Fruit fly (Drosophila melanogaster): ENCODE data around the gene Abl.

The Abl gene

DNA sequence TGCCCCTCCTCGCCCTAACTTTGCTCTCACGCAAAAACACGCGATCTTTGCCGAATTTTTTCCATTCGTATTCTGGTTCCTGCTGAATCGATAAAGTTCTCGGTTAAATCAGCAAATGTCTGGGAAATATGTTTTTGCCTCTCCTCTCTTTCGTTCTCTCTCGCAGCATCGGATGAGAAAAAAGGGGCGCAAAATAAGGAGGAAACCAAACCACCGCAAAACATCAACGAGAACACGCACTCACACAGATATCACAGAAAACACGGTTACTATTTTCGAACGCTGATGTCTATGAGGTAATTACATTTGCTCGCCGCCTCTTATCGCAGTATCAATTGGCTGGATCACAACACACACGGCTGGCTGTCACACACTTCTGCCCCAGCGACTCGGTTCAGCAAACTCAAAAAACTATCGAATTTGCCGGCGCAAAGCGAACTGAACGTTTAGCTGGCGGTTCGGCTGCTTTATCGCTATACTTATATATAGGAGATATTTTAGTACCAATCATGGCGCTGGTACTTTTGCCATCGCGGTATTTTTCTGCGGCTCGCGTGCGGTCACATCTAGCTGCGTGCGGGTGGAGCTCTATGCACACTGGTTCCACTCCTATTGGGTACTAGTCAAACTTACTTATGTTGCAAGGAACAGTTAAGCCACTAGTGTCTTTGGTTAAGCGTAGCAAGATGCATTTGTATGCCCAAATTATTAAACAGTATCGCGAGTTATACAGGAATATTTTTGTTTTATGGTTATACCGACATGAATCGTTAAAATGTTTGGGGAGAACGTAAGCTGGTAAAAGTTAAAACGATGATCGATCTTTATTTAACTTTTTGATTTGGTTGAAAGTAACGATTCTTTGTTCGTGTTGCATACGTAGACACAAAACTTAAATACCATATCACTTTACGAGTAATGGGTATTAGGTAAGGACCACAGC lies 13.8 kb upstream of the Abl start, which contains the start of gene Baldspot:
Gene Baldspot (minus strand): TSS at position 449 of the 943 bp plus-strand sequence.
- TF ChIP-seq fru (GFP tag; optimal IDR thresholded peaks at IDR 0.05) (peak; percentile 76), dsf (GFP tag; optimal IDR thresholded peaks at IDR 0.05; ENCODE audit: borderline replicate concordance) (no peak), Mio (GFP tag; optimal IDR thresholded peaks at IDR 0.05) (no peak), dl (GFP tag; optimal IDR thresholded peaks at IDR 0.05; ENCODE audit: insufficient read depth in 1 of 2, partially characterized antibody in 2 of 2) (no peak), rgr (GFP tag; optimal IDR thresholded peaks at IDR 0.05) (peak; percentile 18), Dfd (GFP tag; optimal IDR thresholded peaks at IDR 0.05) (no peak), psq (GFP tag; optimal IDR thresholded peaks at IDR 0.05) (no peak), Hnf4 (GFP tag; optimal IDR thresholded peaks at IDR 0.05) (peak; percentile 47), Myc (optimal IDR thresholded peaks at IDR 0.05) (no peak), CrebA (GFP tag; optimal IDR thresholded peaks at IDR 0.05; ENCODE audit: borderline replicate concordance) (no peak), lola (GFP tag; optimal IDR thresholded peaks at IDR 0.05) (no peak), woc (GFP tag; optimal IDR thresholded peaks at IDR 0.05) (peak; percentile 95), Abd-B (GFP tag; optimal IDR thresholded peaks at IDR 0.05) (no peak), sv (GFP tag; optimal IDR thresholded peaks at IDR 0.05) (peak; percentile 71), ey (GFP tag; optimal IDR thresholded peaks at IDR 0.05) (peak; percentile 30), foxo (GFP tag; optimal IDR thresholded peaks at IDR 0.05) (peak in 1 of 2 experiments; percentile 87), CG32264 (GFP tag; optimal IDR thresholded peaks at IDR 0.05) (peak; percentile 57), brk (GFP tag; optimal IDR thresholded peaks at IDR 0.05) (peak; percentile 39), Hr78 (GFP tag; optimal IDR thresholded peaks at IDR 0.05) (no peak), jim (GFP tag; optimal IDR thresholded peaks at IDR 0.05) (no peak), Sp1 (GFP tag; optimal IDR thresholded peaks at IDR 0.05) (peak; percentile 42), Dif (GFP tag; optimal IDR thresholded peaks at IDR 0.05; ENCODE audit: partially characterized antibody) (peak; percentile 42), Hr83 (GFP tag; optimal IDR thresholded peaks at IDR 0.05; ENCODE audit: poor library complexity, severe bottlenecking) (peak; percentile 68), usp (GFP tag; optimal IDR thresholded peaks at IDR 0.05) (no peak), dmrt93B (GFP tag; optimal IDR thresholded peaks at IDR 0.05) (peak; percentile 58), Rel (GFP tag; optimal IDR thresholded peaks at IDR 0.05) (peak; percentile 46), Rel (tag; optimal IDR thresholded peaks at IDR 0.05) (peak; percentile 60), br (GFP tag; optimal IDR thresholded peaks at IDR 0.05) (peak; percentile 62), sage (GFP tag; optimal IDR thresholded peaks at IDR 0.05) (peak; percentile 37), Jra (GFP tag; optimal IDR thresholded peaks at IDR 0.05) (no peak), pan (optimal IDR thresholded peaks at IDR 0.05) (peak; percentile 32), h (GFP tag; optimal IDR thresholded peaks at IDR 0.05) (peak; percentile 78), N (GFP tag; optimal IDR thresholded peaks at IDR 0.05) (no peak), Vsx2 (GFP tag; optimal IDR thresholded peaks at IDR 0.05; ENCODE audit: partially characterized antibody) (peak; percentile 12), CG9705 (GFP tag; optimal IDR thresholded peaks at IDR 0.05) (peak; percentile 55), HLH106 (tag; optimal IDR thresholded peaks at IDR 0.05) (peak; percentile 73), OdsH (GFP tag; optimal IDR thresholded peaks at IDR 0.05) (peak; percentile 25), tai (GFP tag; optimal IDR thresholded peaks at IDR 0.05) (no peak), GATAd (GFP tag; optimal IDR thresholded peaks at IDR 0.05) (no peak)

All from whole organism, wandering third instar larva.